Worm (Caenorhabditis elegans): ENCODE measurements around the gene clec-6.

ce11 chrIII:4881955-4882354 lies 5.3 kb downstream of the clec-6 start:
- no peak for TF ChIP-seq nhr-11 (tag; optimal IDR thresholded peaks at IDR 0.05)
- no peak for TF ChIP-seq mxl-2 (GFP tag; conservative IDR thresholded peaks at IDR 0.05)
- no peak for TF ChIP-seq snpc-4 (tag; optimal IDR thresholded peaks at IDR 0.05)
- TF ChIP-seq daf-12 (tag; optimal IDR thresholded peaks at IDR 0.05), result no peak
- no peak for TF ChIP-seq nhr-76 (tag; optimal IDR thresholded peaks at IDR 0.05)
- peak; percentile 11 for TF ChIP-seq nhr-28 (tag; optimal IDR thresholded peaks at IDR 0.05)
- TF ChIP-seq ceh-82 (tag; optimal IDR thresholded peaks at IDR 0.05), result no peak
- TF ChIP-seq nhr-25 (tag; optimal IDR thresholded peaks at IDR 0.05; ENCODE audit: borderline replicate concordance, insufficient read depth), result no peak
- no peak for TF ChIP-seq mep-1 (tag; optimal IDR thresholded peaks at IDR 0.05)
- no peak for TF ChIP-seq aly-2 (tag; optimal IDR thresholded peaks at IDR 0.05)
- no peak for TF ChIP-seq ama-1 (optimal IDR thresholded peaks at IDR 0.05)
- TF ChIP-seq skn-1 (tag; optimal IDR thresholded peaks at IDR 0.05), result no peak
